Worm (Caenorhabditis elegans) whole organism, L1 larva: Measurements from ENCODE around the gene nsph-3.2.

ENCODE experiments used
- grh-1 ChIP-seq: fragments of 200-800 bp; sonication (Bioruptor generic); IDR thresholded peaks from 2 replicates; pipeline ENCODE4 v1.3.6; 2022; ENCODE audit warnings: missing genetic modification reagents, missing genetic modification characterization, missing compliant biosample characterization
- lsy-2 ChIP-seq, 2 experiments: fragments of 150-350 bp; optimal IDR thresholded peaks; 2 replicates each; lab custom pipeline; 2014; ENCODE audit warnings: missing biosample characterization in 2 of 2, missing genetic modification characterization in 2 of 2
- skn-1 ChIP-seq: fragments of 150-350 bp; optimal IDR thresholded peaks from 2 replicates; lab custom pipeline; 2014; ENCODE audit warnings: missing biosample characterization, missing genetic modification characterization

DNA sequence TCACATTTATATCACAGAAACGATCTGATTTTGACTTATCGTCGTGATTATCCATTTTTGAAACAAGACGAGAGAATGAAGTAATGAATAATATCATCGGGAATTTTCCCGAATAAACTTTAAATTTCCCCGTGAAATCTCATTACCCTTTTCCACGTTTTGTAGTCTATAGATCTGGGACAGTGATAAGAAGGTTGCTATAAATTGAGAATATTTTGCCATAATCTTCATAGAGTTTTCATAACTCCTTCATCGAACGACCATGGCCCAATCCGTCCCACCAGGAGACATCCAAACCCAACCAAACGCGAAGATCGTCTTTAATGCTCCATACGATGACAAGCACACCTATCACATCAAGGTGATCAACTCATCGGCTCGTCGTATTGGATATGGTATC, 17.5 kb upstream of the nsph-3.2 start, which contains the start of the genes C04G2.5 and msp-36:
- TF ChIP-seq grh-1 (GFP tag; lab: Robert Waterston, UW) = no peak
- TF ChIP-seq lsy-2 (tag; optimal IDR thresholded peaks at IDR 0.05; lab: Kevin White, UChicago) = no peak
- TF ChIP-seq skn-1 (tag; lab: Kevin White, UChicago) = no peak
